Fruit fly (Drosophila melanogaster): Measurements from ENCODE around the gene ImpL2.

ImpL2 gene

DNA sequence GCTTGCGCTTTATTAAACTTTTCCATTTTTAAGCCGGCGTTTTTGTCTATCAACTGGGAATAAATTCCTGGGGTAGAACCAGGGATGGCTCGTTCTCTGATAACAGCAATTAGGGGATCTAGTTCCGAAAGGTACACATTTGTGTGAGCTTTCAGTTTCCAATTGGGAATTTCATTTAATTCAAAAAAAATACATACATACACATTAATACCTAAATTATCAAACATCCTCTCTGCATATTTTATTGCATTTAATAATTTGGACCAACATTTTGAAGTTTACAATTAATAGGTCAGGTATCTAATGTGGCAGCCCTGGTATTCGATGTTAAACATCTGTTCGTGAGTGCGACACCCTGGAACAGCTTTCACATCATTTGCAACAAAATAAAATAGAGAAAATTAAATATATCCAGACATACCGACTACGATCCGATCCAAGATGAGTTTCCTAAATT, 23.2 kb upstream of the ImpL2 start, which contains the start of the genes CG15011 and CG1309 (continued):
- TF ChIP-seq CG11723 (GFP tag; optimal IDR thresholded peaks at IDR 0.05), result peak; percentile 23
- peak; percentile 16; the same call in 1 of the 2 replicates for TF ChIP-seq crol (GFP tag; IDR thresholded peaks at IDR 0.05)
- no peak for TF ChIP-seq Dref (GFP tag; IDR thresholded peaks at IDR 0.05)
- TF ChIP-seq bab2 (GFP tag; optimal IDR thresholded peaks at IDR 0.05), result peak; percentile 87
- TF ChIP-seq wor (GFP tag; IDR thresholded peaks at IDR 0.05), result peak; percentile 63
- peak; percentile 41; the same call in 1 of the 3 replicates for TF ChIP-seq CG11560 (tag; IDR thresholded peaks at IDR 0.05)
- peak; percentile 73; the same call in 1 of the 3 replicates for TF ChIP-seq so (GFP tag; IDR thresholded peaks at IDR 0.05)
- peak; percentile 71 for TF ChIP-seq CG8089 (GFP tag; optimal IDR thresholded peaks at IDR 0.05)
- TF ChIP-seq CG4617 (GFP tag; optimal IDR thresholded peaks at IDR 0.05; ENCODE audit: borderline replicate concordance), result peak; percentile 91
- peak; percentile 70; the same call in 1 of the 2 replicates for TF ChIP-seq Atf6 (GFP tag; IDR thresholded peaks at IDR 0.05)
- TF ChIP-seq cg (GFP tag; optimal IDR thresholded peaks at IDR 0.05), result no peak
- TF ChIP-seq bsh (GFP tag; optimal IDR thresholded peaks at IDR 0.05), result peak; percentile 33 to 83
- TF ChIP-seq CG2116 (GFP tag; optimal IDR thresholded peaks at IDR 0.05), result peak; percentile 76
- TF ChIP-seq mirr (GFP tag; optimal IDR thresholded peaks at IDR 0.05), result peak; percentile 65
- TF ChIP-seq Neu2 (GFP tag; optimal IDR thresholded peaks at IDR 0.05; ENCODE audit: borderline replicate concordance), result peak; percentile 48
- TF ChIP-seq repo (GFP tag; optimal IDR thresholded peaks at IDR 0.05), result peak; percentile 74
- no peak for TF ChIP-seq CG14965 (GFP tag; optimal IDR thresholded peaks at IDR 0.05; ENCODE audit: borderline replicate concordance)
- TF ChIP-seq nerfin-2 (GFP tag; IDR thresholded peaks at IDR 0.05; ENCODE audit: partially characterized antibody), result no peak
- TF ChIP-seq CG1603 (tag; optimal IDR thresholded peaks at IDR 0.05), result peak; percentile 88
- TF ChIP-seq Abd-B (GFP tag; optimal IDR thresholded peaks at IDR 0.05), result peak; percentile 89
- peak; percentile 93 for TF ChIP-seq nerfin-1 (tag; optimal IDR thresholded peaks at IDR 0.05)
- peak; percentile 85 for TF ChIP-seq zen (tag; optimal IDR thresholded peaks at IDR 0.05)
- TF ChIP-seq CG33213 (GFP tag; optimal IDR thresholded peaks at IDR 0.05), result peak; percentile 75
- TF ChIP-seq lola (GFP tag; optimal IDR thresholded peaks at IDR 0.05), result peak in 1 of 3 experiments; percentile 87
- TF ChIP-seq CG7372 (GFP tag; IDR thresholded peaks at IDR 0.05), result peak; percentile 80
- peak; percentile 85 for TF ChIP-seq CG13775 (GFP tag; optimal IDR thresholded peaks at IDR 0.05)
- TF ChIP-seq Opbp (GFP tag; IDR thresholded peaks at IDR 0.05; ENCODE audit: partially characterized antibody), result no peak
- TF ChIP-seq Ada2b (GFP tag; IDR thresholded peaks at IDR 0.05), result peak; percentile 76
- peak; percentile 59 for TF ChIP-seq btn (GFP tag; optimal IDR thresholded peaks at IDR 0.05)
- no peak for TF ChIP-seq Tbp (GFP tag; optimal IDR thresholded peaks at IDR 0.05)
- TF ChIP-seq Hmr (GFP tag; optimal IDR thresholded peaks at IDR 0.05), result peak; percentile 81
- no peak for TF ChIP-seq sens-2 (GFP tag; IDR thresholded peaks at IDR 0.05)
- peak; percentile 82 for TF ChIP-seq CG7786 (GFP tag; optimal IDR thresholded peaks at IDR 0.05)
- peak; percentile 59 for TF ChIP-seq D19B (GFP tag; optimal IDR thresholded peaks at IDR 0.05)
- peak; percentile 67 for TF ChIP-seq CG12299 (tag; optimal IDR thresholded peaks at IDR 0.05)
- TF ChIP-seq CG7963 (GFP tag; IDR thresholded peaks at IDR 0.05; ENCODE audit: partially characterized antibody), result no peak
- TF ChIP-seq CG12942 (GFP tag; optimal IDR thresholded peaks at IDR 0.05), result peak; percentile 60
- peak; percentile 68 for TF ChIP-seq fd102C (GFP tag; optimal IDR thresholded peaks at IDR 0.05)
- TF ChIP-seq bowl (GFP tag; IDR thresholded peaks at IDR 0.05), result no peak
- TF ChIP-seq h (optimal IDR thresholded peaks at IDR 0.05), result no peak
- peak; percentile 81 for TF ChIP-seq Sox102F (GFP tag; optimal IDR thresholded peaks at IDR 0.05)
- peak; percentile 31 for TF ChIP-seq Lhr (GFP tag; optimal IDR thresholded peaks at IDR 0.05)
- peak; percentile 59 for TF ChIP-seq Adf1 (GFP tag; IDR thresholded peaks at IDR 0.05)
- TF ChIP-seq CG12236 (GFP tag; optimal IDR thresholded peaks at IDR 0.05), result peak; percentile 70
- TF ChIP-seq Ssrp (tag; optimal IDR thresholded peaks at IDR 0.05), result peak; percentile 79
- no peak; the same call in 2 of the 3 replicates for TF ChIP-seq CG11093 (GFP tag; IDR thresholded peaks at IDR 0.05)
- peak; percentile 73 for TF ChIP-seq CG9215 (GFP tag; IDR thresholded peaks at IDR 0.05)
- no peak for TF ChIP-seq prd (optimal IDR thresholded peaks at IDR 0.05)
- TF ChIP-seq prd (GFP tag; IDR thresholded peaks at IDR 0.05), result peak; percentile 88
- peak; percentile 72; the same call in 2 of the 3 replicates for TF ChIP-seq ase (GFP tag; IDR thresholded peaks at IDR 0.05)

Measured in whole organism, embryonic.